Fruit fly (Drosophila melanogaster) whole organism, prepupa: ENCODE measurements around the gene Shal.
A peak's percentile ranks its signal among the peaks of the same experiment; 100 is the strongest.

Source experiments
- Blimp-1 ChIP-seq: fragments of 200-800 bp; sonication (Bioruptor generic); optimal IDR thresholded peaks from 3 replicates; lab custom pipeline; 2017; ENCODE audit warnings: missing biosample characterization, missing genetic modification characterization, mild to moderate bottlenecking, moderate library complexity, missing genetic modification reagents
- CG10631 ChIP-seq: fragments of 200-800 bp; sonication (Bioruptor generic); optimal IDR thresholded peaks from 2 replicates; lab custom pipeline; 2016; ENCODE audit warnings: missing biosample characterization, missing genetic modification characterization
- CG11294 ChIP-seq: fragments of 200-800 bp; sonication (Bioruptor generic); IDR thresholded peaks from 2 replicates; pipeline ENCODE4 v1.3.6; 2022; ENCODE audit warnings: missing biosample characterization, missing genetic modification characterization
- CG15336 ChIP-seq: fragments of 200-800 bp; sonication (Bioruptor generic); IDR thresholded peaks from 2 replicates; pipeline ENCODE4 v1.3.6; 2022; ENCODE audit warnings: missing biosample characterization, missing genetic modification characterization
- CG1621 ChIP-seq: fragments of 200-800 bp; sonication (Bioruptor generic); optimal IDR thresholded peaks from 3 replicates; lab custom pipeline; 2018; ENCODE audit warnings: missing biosample characterization, mild to moderate bottlenecking, missing genetic modification characterization
- CG16779 ChIP-seq: fragments of 200-800 bp; sonication (Bioruptor generic); optimal IDR thresholded peaks from 3 replicates; lab custom pipeline; 2017; ENCODE audit warnings: missing biosample characterization, mild to moderate bottlenecking, missing genetic modification characterization
- CG3032 ChIP-seq: fragments of 200-800 bp; optimal IDR thresholded peaks from 2 replicates; lab custom pipeline; 2019; ENCODE audit warnings: missing biosample characterization, mild to moderate bottlenecking, missing genetic modification characterization, moderate library complexity
- CG31627 ChIP-seq: fragments of 200-800 bp; sonication (Bioruptor generic); optimal IDR thresholded peaks from 3 replicates; lab custom pipeline; 2016; ENCODE audit warnings: missing biosample characterization, missing genetic modification characterization
- CG32006 ChIP-seq: fragments of 200-800 bp; sonication (Bioruptor generic); optimal IDR thresholded peaks from 3 replicates; lab custom pipeline; 2017; ENCODE audit warnings: missing biosample characterization, mild to moderate bottlenecking, missing genetic modification characterization
- CG3919 ChIP-seq: fragments of 200-800 bp; sonication (Bioruptor generic); optimal IDR thresholded peaks from 3 replicates; lab custom pipeline; 2016; ENCODE audit warnings: missing biosample characterization, missing genetic modification characterization
- CG4318 ChIP-seq: fragments of 200-800 bp; sonication (Bioruptor generic); optimal IDR thresholded peaks from 3 replicates; lab custom pipeline; 2017; ENCODE audit warnings: missing biosample characterization, mild to moderate bottlenecking, missing genetic modification characterization
- CG6792 ChIP-seq: fragments of 200-800 bp; sonication (Bioruptor generic); optimal IDR thresholded peaks from 3 replicates; lab custom pipeline; 2016; ENCODE audit warnings: missing biosample characterization, missing genetic modification characterization
- CG6808 ChIP-seq: fragments of 200-800 bp; sonication (Bioruptor generic); optimal IDR thresholded peaks from 3 replicates; lab custom pipeline; 2017; ENCODE audit warnings: missing biosample characterization, missing genetic modification characterization, mild to moderate bottlenecking, moderate library complexity, missing genetic modification reagents
- CG6854 ChIP-seq: fragments of 200-800 bp; sonication (Bioruptor generic); optimal IDR thresholded peaks from 2 replicates; lab custom pipeline; 2017; ENCODE audit warnings: missing biosample characterization, mild to moderate bottlenecking, missing genetic modification characterization
- CG7368 ChIP-seq: fragments of 200-800 bp; sonication (Bioruptor generic); optimal IDR thresholded peaks from 3 replicates; lab custom pipeline; 2016; ENCODE audit warnings: missing biosample characterization, missing genetic modification characterization
- CG8119 ChIP-seq: fragments of 200-800 bp; sonication (Bioruptor generic); IDR thresholded peaks from 3 replicates; pipeline ENCODE4 v1.3.6; 2022; ENCODE audit warnings: missing biosample characterization, missing genetic modification characterization
- CG8319 ChIP-seq: fragments of 200-800 bp; sonication (Bioruptor generic); optimal IDR thresholded peaks from 3 replicates; lab custom pipeline; 2016; ENCODE audit warnings: missing biosample characterization, missing genetic modification characterization
- CG8632 ChIP-seq: fragments of 200-800 bp; sonication (Bioruptor generic); optimal IDR thresholded peaks from 3 replicates; lab custom pipeline; 2016; ENCODE audit warnings: missing biosample characterization, missing genetic modification characterization
- CG9139 ChIP-seq: fragments of 200-800 bp; sonication (Bioruptor generic); optimal IDR thresholded peaks from 3 replicates; lab custom pipeline; 2017; ENCODE audit warnings: missing biosample characterization, mild to moderate bottlenecking, missing genetic modification characterization
- Eip75B ChIP-seq: fragments of 200-800 bp; sonication (Bioruptor generic); optimal IDR thresholded peaks from 3 replicates; lab custom pipeline; 2016; ENCODE audit warnings: missing biosample characterization, missing genetic modification characterization
- Eip78C ChIP-seq: fragments of 200-800 bp; sonication (Bioruptor generic); peaks from one replicate; lab custom pipeline; 2016; ENCODE audit warnings: missing biosample characterization, missing genetic modification characterization
- Eip93F ChIP-seq: fragments of 200-800 bp; sonication (Bioruptor generic); optimal IDR thresholded peaks from 2 replicates; lab custom pipeline; 2016; ENCODE audit warnings: missing biosample characterization, mild to moderate bottlenecking, missing genetic modification characterization
- Ets21C ChIP-seq: fragments of 200-800 bp; sonication (Bioruptor generic); optimal IDR thresholded peaks from 3 replicates; lab custom pipeline; 2016; ENCODE audit warnings: missing biosample characterization, missing genetic modification characterization
- Ets96B ChIP-seq: fragments of 200-800 bp; optimal IDR thresholded peaks from 2 replicates; lab custom pipeline; 2019; ENCODE audit warnings: missing biosample characterization, mild to moderate bottlenecking, missing genetic modification characterization, moderate library complexity
- Gug ChIP-seq: fragments of 200-800 bp; sonication (Bioruptor generic); IDR thresholded peaks from 2 replicates; pipeline ENCODE4 v1.3.6; 2022; ENCODE audit warnings: missing biosample characterization, missing genetic modification characterization
- Hr39 ChIP-seq: fragments of 200-800 bp; sonication (Bioruptor generic); optimal IDR thresholded peaks from 2 replicates; lab custom pipeline; 2016; ENCODE audit warnings: missing biosample characterization, missing genetic modification characterization
- Hr4 ChIP-seq: fragments of 200-800 bp; sonication (Bioruptor generic); optimal IDR thresholded peaks from 3 replicates; lab custom pipeline; 2016; ENCODE audit warnings: missing biosample characterization, missing genetic modification characterization
- Lpt ChIP-seq: fragments of 200-800 bp; sonication (Bioruptor generic); optimal IDR thresholded peaks from 3 replicates; lab custom pipeline; 2016; ENCODE audit warnings: missing biosample characterization, missing genetic modification characterization
- Met ChIP-seq: fragments of 200-800 bp; sonication (Bioruptor generic); optimal IDR thresholded peaks from 3 replicates; lab custom pipeline; 2016; ENCODE audit warnings: missing biosample characterization, missing genetic modification characterization
- OdsH ChIP-seq: fragments of 200-800 bp; sonication (Bioruptor generic); optimal IDR thresholded peaks from 3 replicates; lab custom pipeline; 2016; ENCODE audit warnings: missing biosample characterization, missing genetic modification characterization
- Sox102F ChIP-seq: fragments of 200-800 bp; sonication (Bioruptor generic); optimal IDR thresholded peaks from 2 replicates; lab custom pipeline; 2016; ENCODE audit warnings: missing biosample characterization, mild to moderate bottlenecking, missing genetic modification characterization
- Sox14 ChIP-seq: fragments of 200-800 bp; sonication (Bioruptor generic); optimal IDR thresholded peaks from 3 replicates; lab custom pipeline; 2016; ENCODE audit warnings: missing biosample characterization, missing genetic modification characterization
- Sox15 ChIP-seq: fragments of 200-800 bp; sonication (Bioruptor generic); optimal IDR thresholded peaks from 3 replicates; lab custom pipeline; 2016; ENCODE audit warnings: missing biosample characterization, missing genetic modification characterization
- achi ChIP-seq: fragments of 200-800 bp; sonication (Bioruptor generic); optimal IDR thresholded peaks from 3 replicates; lab custom pipeline; 2016; ENCODE audit warnings: missing biosample characterization, missing genetic modification characterization
- acj6 ChIP-seq: fragments of 200-800 bp; sonication (Bioruptor generic); optimal IDR thresholded peaks from 3 replicates; lab custom pipeline; 2016; ENCODE audit warnings: missing biosample characterization, missing genetic modification characterization
- cyc ChIP-seq: fragments of 200-800 bp; sonication (Bioruptor generic); optimal IDR thresholded peaks from 3 replicates; lab custom pipeline; 2016; ENCODE audit warnings: missing biosample characterization, missing genetic modification characterization
- dac ChIP-seq: fragments of 200-800 bp; sonication (Bioruptor generic); optimal IDR thresholded peaks from 2 replicates; lab custom pipeline; 2017; ENCODE audit warnings: missing biosample characterization, mild to moderate bottlenecking, missing genetic modification characterization
- dsx ChIP-seq: fragments of 200-800 bp; optimal IDR thresholded peaks from 3 replicates; lab custom pipeline; 2019; ENCODE audit warnings: missing biosample characterization, mild to moderate bottlenecking, missing genetic modification characterization, moderate library complexity; ENCODE audit not compliant: poor library complexity, severe bottlenecking
- eg ChIP-seq: fragments of 200-800 bp; sonication (Bioruptor generic); IDR thresholded peaks from 3 replicates; pipeline ENCODE4 v1.3.6; 2022; ENCODE audit warnings: missing biosample characterization, missing genetic modification characterization
- esn ChIP-seq: fragments of 200-800 bp; sonication (Bioruptor generic); optimal IDR thresholded peaks from 2 replicates; lab custom pipeline; 2016; ENCODE audit warnings: missing biosample characterization, mild to moderate bottlenecking, missing genetic modification characterization, moderate library complexity
- fd59A ChIP-seq: fragments of 200-800 bp; sonication (Bioruptor generic); optimal IDR thresholded peaks from 2 replicates; lab custom pipeline; 2017; ENCODE audit warnings: missing biosample characterization, mild to moderate bottlenecking, missing genetic modification characterization, missing genetic modification reagents
- fd85E ChIP-seq: fragments of 200-800 bp; sonication (Bioruptor generic); optimal IDR thresholded peaks from 3 replicates; lab custom pipeline; 2016; ENCODE audit warnings: missing biosample characterization, missing genetic modification characterization
- fkh ChIP-seq: fragments of 200-800 bp; sonication (Bioruptor generic); optimal IDR thresholded peaks from 3 replicates; lab custom pipeline; 2017; ENCODE audit warnings: missing biosample characterization, mild to moderate bottlenecking, missing genetic modification characterization, moderate library complexity
- pdm3 ChIP-seq: fragments of 200-800 bp; sonication (Bioruptor generic); optimal IDR thresholded peaks from 3 replicates; lab custom pipeline; 2016; ENCODE audit warnings: missing biosample characterization, missing genetic modification characterization
- ss ChIP-seq, 2 experiments: fragments of 200-800 bp; sonication (Bioruptor generic); optimal IDR thresholded peaks; 2 replicates in 1 of 2; 3 replicates in 1 of 2; lab custom pipeline; 2017 to 2018; ENCODE audit warnings: mild to moderate bottlenecking in 2 of 2, missing biosample characterization in 2 of 2, missing genetic modification characterization in 2 of 2, moderate library complexity in 1 of 2
- svp ChIP-seq: fragments of 200-800 bp; sonication (Bioruptor generic); peaks from one replicate; lab custom pipeline; 2016; ENCODE audit warnings: missing biosample characterization, missing genetic modification characterization
- vri ChIP-seq: fragments of 200-800 bp; sonication (Bioruptor generic); optimal IDR thresholded peaks from 3 replicates; lab custom pipeline; 2016; ENCODE audit warnings: missing biosample characterization, mild to moderate bottlenecking, missing genetic modification characterization

Shal gene

DNA sequence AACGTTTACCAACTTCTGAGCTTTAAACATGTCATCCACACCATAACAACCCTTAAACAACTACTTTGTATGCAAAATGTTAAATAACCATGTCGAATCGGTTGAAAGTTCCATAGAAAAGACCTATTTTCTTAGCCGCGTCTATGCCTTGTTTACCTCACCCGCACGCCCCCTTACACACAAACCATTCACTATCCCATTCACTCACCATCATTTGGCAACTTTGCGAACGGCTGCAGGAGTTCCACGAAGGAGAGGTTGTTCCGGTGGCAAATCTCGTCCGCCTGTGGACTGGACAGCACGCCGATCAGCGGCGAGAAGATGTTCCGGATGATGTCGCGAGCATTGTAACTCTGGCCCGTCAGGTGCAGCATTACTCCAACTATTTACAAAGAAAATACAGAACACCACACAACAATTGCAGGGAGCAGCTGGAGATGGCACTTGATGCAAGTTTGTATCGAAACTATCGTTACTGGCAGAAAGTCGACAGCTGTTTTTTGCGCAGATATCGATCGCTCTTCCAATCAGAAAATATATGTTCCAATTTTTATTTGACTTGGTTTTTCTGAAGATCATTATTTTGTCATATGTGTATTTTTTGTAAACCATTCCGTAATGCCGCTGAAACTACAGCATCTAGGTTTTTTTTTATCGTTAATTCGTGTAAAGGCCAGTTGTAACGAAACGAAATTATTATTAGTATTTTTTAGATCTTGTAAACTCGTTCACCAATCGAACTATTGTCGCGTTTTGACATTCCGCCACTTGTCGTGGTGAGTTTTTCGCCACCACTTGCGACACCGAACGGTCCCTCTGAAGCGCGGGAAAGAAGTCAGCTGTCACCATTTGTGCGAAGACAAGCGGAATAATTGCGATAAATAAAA is 33.9 kb upstream of the Shal start, which contains the start of gene asf1:
asf1 (plus strand) TSS at position 823 of the 887 bp plus-strand sequence.
- TF ChIP-seq vri (no peak), svp (no peak), CG6808 (GFP tag; lab: Kevin White, UChicago) (no peak), fkh (GFP tag; lab: Kevin White, UChicago) (peak; percentile 69), Ets21C (GFP tag; lab: Kevin White, UChicago) (no peak), Sox102F (GFP tag; lab: Kevin White, UChicago) (no peak), cyc (GFP tag; lab: Kevin White, UChicago) (peak; percentile 23), CG11294 (no peak), acj6 (no peak), esn (GFP tag; lab: Kevin White, UChicago) (peak; percentile 27), achi (GFP tag; lab: Kevin White, UChicago) (peak; percentile 66), Sox14 (GFP tag; lab: Kevin White, UChicago) (no peak), Blimp-1 (no peak), eg (no peak), Sox15 (GFP tag; lab: Kevin White, UChicago) (no peak), Lpt (GFP tag; lab: Kevin White, UChicago) (no peak), Eip93F (GFP tag; lab: Kevin White, UChicago) (no peak), CG8119 (GFP tag; lab: Robert Waterston, UW) (peak; percentile 38; the same call in 1 of the 3 replicates), CG9139 (GFP tag; lab: Kevin White, UChicago) (no peak), dsx (peak; percentile 92), Eip75B (no peak), OdsH (no peak), fd59A (GFP tag; lab: Kevin White, UChicago) (no peak), CG6854 (GFP tag; lab: Kevin White, UChicago) (no peak), Ets96B (tag; lab: Kevin White, UChicago) (no peak), CG10631 (GFP tag; lab: Kevin White, UChicago) (no peak), CG8319 (GFP tag; lab: Kevin White, UChicago) (no peak), Gug (GFP tag; lab: Robert Waterston, UW) (no peak), CG31627 (GFP tag; lab: Kevin White, UChicago) (no peak), Met (no peak), CG1621 (no peak), CG6792 (GFP tag; lab: Kevin White, UChicago) (no peak), pdm3 (GFP tag; lab: Kevin White, UChicago) (no peak), CG8632 (GFP tag; lab: Kevin White, UChicago) (no peak), Hr4 (GFP tag; lab: Kevin White, UChicago) (no peak), Eip78C (GFP tag; lab: Kevin White, UChicago) (peak; percentile 39), CG15336 (GFP tag; lab: Robert Waterston, UW) (0 out of 2 replicates have a peak, but pooled peaks have one; percentile 13), CG32006 (GFP tag; lab: Kevin White, UChicago) (no peak), Hr39 (no peak), CG16779 (tag; lab: Kevin White, UChicago) (no peak), dac (GFP tag; lab: Kevin White, UChicago) (no peak), ss (GFP tag; optimal IDR thresholded peaks at IDR 0.05; lab: Kevin White, UChicago) (no peak), CG3919 (GFP tag; lab: Kevin White, UChicago) (no peak), fd85E (no peak), CG4318 (GFP tag; lab: Kevin White, UChicago) (no peak), CG3032 (tag; lab: Kevin White, UChicago) (no peak), CG7368 (GFP tag; lab: Kevin White, UChicago) (no peak)
- TF ChIP-seq, all 60 proteins: peak for 8
